Worm (Caenorhabditis elegans): Measurements from ENCODE around the gene mab-3.

mab-3 gene

DNA sequence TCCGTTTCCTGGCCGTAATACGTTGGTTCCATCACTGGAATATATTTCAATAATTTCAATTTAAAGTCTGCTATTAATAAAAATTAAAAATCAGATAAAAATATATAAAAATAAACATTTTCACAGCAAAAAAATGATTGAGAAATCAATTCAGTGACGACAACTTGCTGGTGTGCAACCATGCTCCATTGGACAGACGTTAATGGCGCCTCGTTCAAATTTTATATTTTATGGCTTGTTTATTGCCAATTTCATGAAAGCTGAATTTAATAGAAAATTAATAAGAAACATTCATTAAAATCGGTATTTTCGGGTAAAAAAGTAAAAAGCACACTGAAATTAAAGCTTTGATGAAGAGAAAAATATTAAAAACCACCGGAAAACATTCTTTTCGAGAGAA, 25.7 kb upstream of the mab-3 start, which contains the start of gene Y53C12A.3:
Gene Y53C12A.3, minus strand, starts transcription at position 34 of the 400 bp plus-strand sequence.
- TF ChIP-seq ceh-82 (tag; optimal IDR thresholded peaks at IDR 0.05) (peak in 1 of 3 experiments; percentile 40), xbp-1 (tag; optimal IDR thresholded peaks at IDR 0.05) (peak; percentile 43), skn-1 (tag; optimal IDR thresholded peaks at IDR 0.05) (peak; percentile 57), pag-3 (tag; optimal IDR thresholded peaks at IDR 0.05; ENCODE audit: borderline replicate concordance, insufficient read depth) (no peak), F16B12.6 (tag; optimal IDR thresholded peaks at IDR 0.05) (peak; percentile 35), irx-1 (tag; optimal IDR thresholded peaks at IDR 0.05) (no peak), nhr-71 (tag; optimal IDR thresholded peaks at IDR 0.05) (peak; percentile 44), hpl-2 (GFP tag; optimal IDR thresholded peaks at IDR 0.05) (no peak), unc-130 (tag; optimal IDR thresholded peaks at IDR 0.05) (peak; percentile 34), dpl-1 (GFP tag; optimal IDR thresholded peaks at IDR 0.05) (peak; percentile 82 to 94 (median 90)), lin-35 (GFP tag; optimal IDR thresholded peaks at IDR 0.05) (peak; percentile 91 to 97), alr-1 (tag; optimal IDR thresholded peaks at IDR 0.05; ENCODE audit: borderline replicate concordance) (no peak), nhr-20 (tag; optimal IDR thresholded peaks at IDR 0.05) (peak; percentile 47), nhr-90 (tag; optimal IDR thresholded peaks at IDR 0.05; ENCODE audit: poor library complexity) (no peak), C16A3.4 (tag; optimal IDR thresholded peaks at IDR 0.05) (peak; percentile 71), nhr-47 (tag; optimal IDR thresholded peaks at IDR 0.05) (peak; percentile 38), ets-5 (GFP tag; IDR thresholded peaks at IDR 0.05) (no peak), lin-14 (GFP tag; optimal IDR thresholded peaks at IDR 0.05) (peak; percentile 38), mep-1 (tag; optimal IDR thresholded peaks at IDR 0.05) (peak; percentile 58), lsy-2 (tag; optimal IDR thresholded peaks at IDR 0.05) (peak; percentile 50 to 81), blmp-1 (tag; optimal IDR thresholded peaks at IDR 0.05) (peak; percentile 51), snu-23 (GFP tag; optimal IDR thresholded peaks at IDR 0.05) (peak; percentile 46), tbx-2 (tag; optimal IDR thresholded peaks at IDR 0.05) (peak; percentile 17), efl-1 (optimal IDR thresholded peaks at IDR 0.05) (peak; percentile 85 to 90), efl-1 (GFP tag; optimal IDR thresholded peaks at IDR 0.05 in 1 of 2) (peak; percentile 93 to 99)

DNA sequence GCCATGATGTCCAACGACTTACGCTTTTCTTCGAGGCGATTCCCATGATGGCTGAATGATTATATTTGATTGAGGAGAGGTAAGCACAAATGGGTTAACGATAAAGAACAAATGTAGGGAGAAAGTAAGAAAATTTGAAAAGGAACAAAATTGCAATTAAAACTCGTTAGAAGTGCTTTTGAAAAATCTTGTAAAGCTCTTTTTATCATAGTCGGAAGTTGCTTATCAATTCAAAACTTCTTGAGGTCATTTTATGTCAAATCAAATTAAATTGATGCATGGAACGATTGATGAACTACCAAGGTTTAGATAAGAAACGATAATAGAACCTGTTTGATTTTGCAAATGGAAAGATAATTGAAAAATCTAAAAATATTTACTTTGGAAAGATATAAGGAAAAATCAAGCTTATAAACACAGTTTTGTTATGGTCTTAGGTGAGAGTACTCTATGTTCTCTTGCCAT, 23.1 kb upstream of the mab-3 start, which contains the start of gene glt-5:
Gene glt-5, minus strand, starts transcription at position 51 of the 465 bp plus-strand sequence.
- peak in 5 of 6 experiments; percentile 16 to 71 (median 58) for TF ChIP-seq elt-3 (tag; optimal IDR thresholded peaks at IDR 0.05)
- peak; percentile 51 for TF ChIP-seq nhr-85 (tag)
- no peak for TF ChIP-seq snu-23 (GFP tag; optimal IDR thresholded peaks at IDR 0.05)
- TF ChIP-seq grh-1 (GFP tag; IDR thresholded peaks at IDR 0.05) = 0 out of 2 replicates have a peak, but pooled peaks have one; percentile 16
- TF ChIP-seq nhr-237 (tag; optimal IDR thresholded peaks at IDR 0.05) = no peak

DNA sequence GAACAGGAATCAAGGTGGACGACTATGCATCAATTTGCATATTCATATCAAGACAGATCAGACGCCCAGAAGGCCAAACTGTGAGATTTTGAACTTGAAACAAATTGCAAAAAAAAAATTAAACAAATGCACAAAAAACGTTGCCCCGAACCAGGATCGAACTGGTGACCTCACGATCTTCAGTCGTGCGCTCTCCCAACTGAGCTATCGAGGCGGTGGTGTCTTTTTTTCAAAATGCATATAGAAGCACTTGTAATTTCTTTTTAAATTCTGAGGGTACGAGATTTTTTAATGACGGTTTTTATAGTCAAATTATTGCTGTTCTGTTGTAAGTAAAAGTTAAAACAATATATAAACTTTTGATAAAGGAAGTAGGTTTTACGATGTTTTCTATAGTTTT, 18.9 kb upstream of the mab-3 start:
- TF ChIP-seq ztf-11 (tag; optimal IDR thresholded peaks at IDR 0.05) (no peak), dpl-1 (GFP tag; optimal IDR thresholded peaks at IDR 0.05) (peak in 2 of 3 experiments; percentile 3 to 18), lin-35 (GFP tag; optimal IDR thresholded peaks at IDR 0.05) (peak in 1 of 2 experiments; percentile 55), grh-1 (GFP tag; IDR thresholded peaks at IDR 0.05) (no peak), nhr-12 (tag; optimal IDR thresholded peaks at IDR 0.05) (no peak), zag-1 (tag; optimal IDR thresholded peaks at IDR 0.05) (no peak), lsy-2 (tag; optimal IDR thresholded peaks at IDR 0.05) (peak; percentile 14 to 18), efl-1 (optimal IDR thresholded peaks at IDR 0.05) (peak in 1 of 2 experiments; percentile 27), efl-1 (GFP tag; optimal IDR thresholded peaks at IDR 0.05 in 1 of 2) (peak in 1 of 2 experiments; percentile 24), jun-1 (tag; optimal IDR thresholded peaks at IDR 0.05) (no peak), snu-23 (GFP tag; optimal IDR thresholded peaks at IDR 0.05) (peak; percentile 8), unc-62 (GFP tag; optimal IDR thresholded peaks at IDR 0.05) (no peak), skn-1 (tag; optimal IDR thresholded peaks at IDR 0.05) (no peak), lin-14 (GFP tag; optimal IDR thresholded peaks at IDR 0.05) (no peak), tbx-2 (tag; optimal IDR thresholded peaks at IDR 0.05) (no peak), aly-2 (tag; optimal IDR thresholded peaks at IDR 0.05) (no peak), pax-3 (tag; optimal IDR thresholded peaks at IDR 0.05) (no peak), nhr-76 (tag; optimal IDR thresholded peaks at IDR 0.05) (no peak), nhr-71 (tag; optimal IDR thresholded peaks at IDR 0.05) (peak; percentile 12), hlh-4 (tag; optimal IDR thresholded peaks at IDR 0.05) (no peak), ama-1 (optimal IDR thresholded peaks at IDR 0.05) (no peak)
